Worm (Caenorhabditis elegans): ENCODE measurements around the gene ostb-1.

- TF ChIP-seq nhr-11 (tag; optimal IDR thresholded peaks at IDR 0.05): no peak
- no peak for TF ChIP-seq ceh-16 (tag; optimal IDR thresholded peaks at IDR 0.05)
These were observed 15.0 kb downstream of the ostb-1 start, which contains the start of the genes vha-4 and T01H3.5 for ce11 chrII:7879266-7879718.

All from whole organism, L2 larva.